Worm (Caenorhabditis elegans): ENCODE results near the gene srt-11.

Gene srt-11

ce11 chrII:14804259-14804899, 1.4 kb upstream of the srt-11 start, which contains the start of gene W01D2.3 (continued):
- no peak for TF ChIP-seq hlh-12 (tag; optimal IDR thresholded peaks at IDR 0.05)
- peak; percentile 84 for TF ChIP-seq F23B12.7 (tag; optimal IDR thresholded peaks at IDR 0.05; ENCODE audit: insufficient read depth)
- TF ChIP-seq ztf-28 (GFP tag; IDR thresholded peaks at IDR 0.05) = no peak
- peak; percentile 76 for TF ChIP-seq snpc-1.3 (tag; optimal IDR thresholded peaks at IDR 0.05; ENCODE audit: insufficient read depth)
- peak; percentile 55; the same call in 1 of the 2 replicates for TF ChIP-seq C06A6.2 (GFP tag; conservative IDR thresholded peaks at IDR 0.05)
- TF ChIP-seq Y79H2A.3 (GFP tag; conservative IDR thresholded peaks at IDR 0.05) = no peak
- TF ChIP-seq nhr-120 (GFP tag; IDR thresholded peaks at IDR 0.05) = peak; percentile 9; the same call in 1 of the 2 replicates
- peak; percentile 47; the same call in 1 of the 2 replicates for TF ChIP-seq pbrm-1 (GFP tag; IDR thresholded peaks at IDR 0.05)
- peak; percentile 77 for TF ChIP-seq zim-3 (tag; optimal IDR thresholded peaks at IDR 0.05)
- TF ChIP-seq atf-7 (tag; optimal IDR thresholded peaks at IDR 0.05) = peak; percentile 80
- no peak for TF ChIP-seq ama-1 (optimal IDR thresholded peaks at IDR 0.05)
- TF ChIP-seq ama-1 (GFP tag; optimal IDR thresholded peaks at IDR 0.05) = peak in 1 of 2 experiments; percentile 49
- peak; percentile 59 for TF ChIP-seq K12H6.12 (tag; optimal IDR thresholded peaks at IDR 0.05)
- peak; percentile 56 for TF ChIP-seq somi-1 (GFP tag; optimal IDR thresholded peaks at IDR 0.05)
- 0 out of 2 replicates have a peak, but pooled peaks have one; percentile 4 for TF ChIP-seq ztf-25 (GFP tag; IDR thresholded peaks at IDR 0.05)
- peak; percentile 45 for TF ChIP-seq tlf-1 (GFP tag; optimal IDR thresholded peaks at IDR 0.05)
- TF ChIP-seq nhr-90 (tag; optimal IDR thresholded peaks at IDR 0.05) = peak; percentile 30
- TF ChIP-seq dox-1 (GFP tag; IDR thresholded peaks at IDR 0.05) = peak; percentile 76
- peak; percentile 70 for TF ChIP-seq chd-7 (tag; optimal IDR thresholded peaks at IDR 0.05)
- TF ChIP-seq Y95B8A.8 (GFP tag; IDR thresholded peaks at IDR 0.05) = no peak
- no peak for TF ChIP-seq Y53F4B.3 (GFP tag; IDR thresholded peaks at IDR 0.05)
- TF ChIP-seq zfh-2 (GFP tag; conservative IDR thresholded peaks at IDR 0.05) = peak; percentile 32; the same call in 1 of the 2 replicates
- no peak for TF ChIP-seq F33H1.4 (GFP tag; IDR thresholded peaks at IDR 0.05)
- no peak for TF ChIP-seq F39B2.1 (GFP tag; IDR thresholded peaks at IDR 0.05)
- peak; percentile 7 for TF ChIP-seq madf-10 (tag; optimal IDR thresholded peaks at IDR 0.05)
- TF ChIP-seq lin-54 (GFP tag; optimal IDR thresholded peaks at IDR 0.05) = peak; percentile 55
- peak; percentile 39 for TF ChIP-seq xnd-1 (tag; optimal IDR thresholded peaks at IDR 0.05)
- peak; percentile 82 for TF ChIP-seq nfyb-1 (GFP tag; IDR thresholded peaks at IDR 0.05)
- TF ChIP-seq tbp1 (GFP tag; optimal IDR thresholded peaks at IDR 0.05) = peak; percentile 81
- peak; percentile 60; the same call in 1 of the 2 replicates for TF ChIP-seq hmg-1.2 (GFP tag; IDR thresholded peaks at IDR 0.05)
- TF ChIP-seq ceh-27 (GFP tag; optimal IDR thresholded peaks at IDR 0.05) = peak; percentile 52
- peak; percentile 68; the same call in 1 of the 2 replicates for TF ChIP-seq ekl-4 (GFP tag; IDR thresholded peaks at IDR 0.05)
- TF ChIP-seq ceh-58 (GFP tag; IDR thresholded peaks at IDR 0.05) = no peak
- no peak for TF ChIP-seq sea-2 (GFP tag; IDR thresholded peaks at IDR 0.05)
- peak; percentile 11 for TF ChIP-seq lsl-1 (GFP tag; optimal IDR thresholded peaks at IDR 0.05)
- TF ChIP-seq rec-8 (tag; optimal IDR thresholded peaks at IDR 0.05) = peak in 1 of 2 experiments; percentile 18
- peak; percentile 69; the same call in 1 of the 2 replicates for TF ChIP-seq lin-26 (GFP tag; IDR thresholded peaks at IDR 0.05)
- TF ChIP-seq F37B4.10 (GFP tag; IDR thresholded peaks at IDR 0.05) = no peak
- TF ChIP-seq Y53G8AR.9 (GFP tag; conservative IDR thresholded peaks at IDR 0.05) = peak; percentile 44; the same call in 1 of the 2 replicates
- TF ChIP-seq bed-1 (GFP tag; IDR thresholded peaks at IDR 0.05) = 0 out of 2 replicates have a peak, but pooled peaks have one; percentile 19
- 0 out of 2 replicates have a peak, but pooled peaks have one; percentile 22 for TF ChIP-seq hsf-1 (GFP tag; IDR thresholded peaks at IDR 0.05)
- peak; percentile 49 for TF ChIP-seq T07F8.4 (tag; optimal IDR thresholded peaks at IDR 0.05)
- TF ChIP-seq B0261.1 (tag; optimal IDR thresholded peaks at IDR 0.05) = peak; percentile 69
- 0 out of 2 replicates have a peak, but pooled peaks have one; percentile 71 for TF ChIP-seq cebp-2 (GFP tag; IDR thresholded peaks at IDR 0.05)
- peak in 1 of 3 experiments; percentile 65 for TF ChIP-seq lin-35 (GFP tag; optimal IDR thresholded peaks at IDR 0.05)
- TF ChIP-seq madf-6 (GFP tag; IDR thresholded peaks at IDR 0.05) = peak; percentile 41
- TF ChIP-seq C17E4.6 (GFP tag; IDR thresholded peaks at IDR 0.05) = no peak

Data from whole organism, young adult.